Worm (Caenorhabditis elegans): ENCODE data around the gene idi-1.
A peak's percentile ranks its signal among the peaks of the same experiment; 100 is the strongest.

The idi-1 gene

DNA sequence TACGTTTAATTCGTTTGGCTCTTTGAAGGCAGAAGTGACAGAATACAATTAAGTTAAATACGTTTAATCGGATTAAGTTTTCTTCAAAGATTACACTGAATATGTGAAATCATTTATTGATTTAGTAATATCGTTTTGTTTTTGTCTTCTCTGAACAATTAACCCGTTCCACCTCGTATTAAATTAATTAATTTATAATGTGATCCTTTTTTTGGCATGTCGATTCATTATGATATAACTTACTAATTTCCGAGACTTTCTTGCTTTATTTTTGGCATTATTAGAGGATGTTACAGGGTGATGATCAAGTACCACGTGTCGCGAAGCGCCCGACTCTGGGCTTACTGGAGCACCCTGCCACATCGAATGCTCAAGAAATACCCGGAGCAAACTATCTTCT, 47.3 kb upstream of the idi-1 start, which contains the start of gene K12H4.5:
TSS of gene K12H4.5 (plus strand) at position 301 of the 400 bp plus-strand sequence.
- no peak for TF ChIP-seq nhr-28 (tag; optimal IDR thresholded peaks at IDR 0.05)
- TF ChIP-seq nhr-76 (tag; optimal IDR thresholded peaks at IDR 0.05), result no peak
- TF ChIP-seq unc-62 (GFP tag; optimal IDR thresholded peaks at IDR 0.05), result no peak
- no peak for TF ChIP-seq lin-35 (GFP tag; optimal IDR thresholded peaks at IDR 0.05)
- TF ChIP-seq dsc-1 (tag; optimal IDR thresholded peaks at IDR 0.05), result no peak
- no peak for TF ChIP-seq sptf-1 (tag; optimal IDR thresholded peaks at IDR 0.05)
- no peak for TF ChIP-seq nhr-77 (tag; optimal IDR thresholded peaks at IDR 0.05)
- TF ChIP-seq lin-13 (GFP tag; optimal IDR thresholded peaks at IDR 0.05), result no peak
- no peak for TF ChIP-seq lir-3 (tag; optimal IDR thresholded peaks at IDR 0.05; ENCODE audit: poor library complexity)
- TF ChIP-seq nhr-20 (tag; optimal IDR thresholded peaks at IDR 0.05), result no peak
- TF ChIP-seq C16A3.4 (tag; optimal IDR thresholded peaks at IDR 0.05), result no peak
- no peak for TF ChIP-seq pqm-1 (tag; optimal IDR thresholded peaks at IDR 0.05)
- no peak for TF ChIP-seq elt-2 (tag; optimal IDR thresholded peaks at IDR 0.05)
- no peak for TF ChIP-seq efl-1 (optimal IDR thresholded peaks at IDR 0.05)
- no peak for TF ChIP-seq efl-1 (GFP tag; optimal IDR thresholded peaks at IDR 0.05 in 1 of 2)

ce11 chrIII:8044717-8045116, 46.8 kb upstream of the idi-1 start, which contains the start of gene spcs-3:
TSS of gene spcs-3 (plus strand) at chrIII:8045017.
- no peak for TF ChIP-seq lin-15B (tag; optimal IDR thresholded peaks at IDR 0.05)
- no peak for TF ChIP-seq nhr-237 (tag; optimal IDR thresholded peaks at IDR 0.05)
- TF ChIP-seq tlp-1 (tag; optimal IDR thresholded peaks at IDR 0.05), result no peak
- no peak for TF ChIP-seq ces-1 (GFP tag; optimal IDR thresholded peaks at IDR 0.05)
- TF ChIP-seq ztf-11 (tag; optimal IDR thresholded peaks at IDR 0.05), result no peak
- TF ChIP-seq nhr-71 (tag; optimal IDR thresholded peaks at IDR 0.05), result no peak
- TF ChIP-seq nhr-76 (tag; optimal IDR thresholded peaks at IDR 0.05), result no peak
- no peak for TF ChIP-seq lin-35 (GFP tag; optimal IDR thresholded peaks at IDR 0.05)
- no peak for TF ChIP-seq unc-98 (GFP tag; IDR thresholded peaks at IDR 0.05)
- no peak for TF ChIP-seq nhr-11 (tag; optimal IDR thresholded peaks at IDR 0.05)
- no peak for TF ChIP-seq unc-86 (tag; optimal IDR thresholded peaks at IDR 0.05)
- TF ChIP-seq sup-37 (GFP tag; optimal IDR thresholded peaks at IDR 0.05), result no peak
- TF ChIP-seq C04F5.9 (tag; optimal IDR thresholded peaks at IDR 0.05), result no peak
- no peak for TF ChIP-seq sox-4 (tag; optimal IDR thresholded peaks at IDR 0.05)
- no peak for TF ChIP-seq ama-1 (optimal IDR thresholded peaks at IDR 0.05)
- TF ChIP-seq snpc-4 (tag; optimal IDR thresholded peaks at IDR 0.05), result no peak
- TF ChIP-seq lin-39 (tag; optimal IDR thresholded peaks at IDR 0.05), result no peak
- no peak for TF ChIP-seq dpl-1 (GFP tag; optimal IDR thresholded peaks at IDR 0.05)
- TF ChIP-seq snu-23 (GFP tag; optimal IDR thresholded peaks at IDR 0.05), result no peak
- no peak for TF ChIP-seq jun-1 (tag; optimal IDR thresholded peaks at IDR 0.05)

DNA sequence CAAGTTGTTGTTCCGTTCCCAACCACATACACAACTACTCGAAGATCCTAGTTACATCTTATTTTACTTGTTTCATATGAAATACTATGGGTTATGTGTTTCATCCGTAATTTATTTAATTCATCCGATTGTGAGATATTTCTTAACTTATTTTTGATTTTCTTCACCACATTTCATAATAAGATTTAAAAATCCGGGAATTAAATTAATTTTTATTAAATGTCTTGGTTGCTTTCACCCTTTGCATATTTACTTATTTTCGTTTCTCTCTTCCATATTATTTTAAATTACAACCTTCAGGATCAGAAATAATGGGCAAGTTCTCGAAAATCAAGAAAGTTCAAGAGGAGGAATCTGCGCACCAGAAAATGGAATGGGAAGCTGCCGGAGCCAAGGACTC, 45.8 kb upstream of the idi-1 start, which contains the start of gene K12H4.3:
TSS of gene K12H4.3 (plus strand) at position 301 of the 400 bp plus-strand sequence.
- TF ChIP-seq lin-35 (GFP tag; optimal IDR thresholded peaks at IDR 0.05), result no peak
- no peak for TF ChIP-seq C16A3.4 (tag; optimal IDR thresholded peaks at IDR 0.05)
- no peak for TF ChIP-seq dsc-1 (tag; optimal IDR thresholded peaks at IDR 0.05)
- TF ChIP-seq nhr-47 (tag; optimal IDR thresholded peaks at IDR 0.05), result no peak
- no peak for TF ChIP-seq C04F5.9 (tag; optimal IDR thresholded peaks at IDR 0.05)

- TF ChIP-seq efl-1 (optimal IDR thresholded peaks at IDR 0.05) (no peak), efl-1 (GFP tag; optimal IDR thresholded peaks at IDR 0.05 in 1 of 2) (peak in 1 of 2 experiments; percentile 12), sup-37 (GFP tag; optimal IDR thresholded peaks at IDR 0.05) (no peak), dpl-1 (GFP tag; optimal IDR thresholded peaks at IDR 0.05) (no peak)
Observed at ce11 chrIII:8047412-8047811, 44.1 kb upstream of the idi-1 start, which contains the start of gene K12H4.2. TSS of gene K12H4.2 (plus strand) at chrIII:8047712.

DNA sequence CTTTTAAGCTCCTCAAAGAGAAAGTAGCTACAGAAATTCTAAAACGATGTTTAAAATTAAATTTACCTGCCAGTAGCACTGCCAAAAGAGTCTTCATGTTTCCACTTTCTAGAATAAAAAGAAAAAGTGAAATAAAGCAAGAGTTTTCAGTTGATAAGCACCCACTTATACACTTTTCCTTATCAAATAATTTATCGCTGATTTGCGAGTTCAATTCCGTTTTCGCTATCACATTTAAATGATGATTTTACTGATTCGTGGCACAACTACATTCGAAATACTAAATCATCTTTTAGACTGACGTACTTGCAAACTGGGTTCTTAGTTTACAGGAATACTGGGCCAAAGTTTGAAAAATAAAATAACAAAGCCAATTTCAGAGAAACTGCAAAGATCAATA, 40.6 kb upstream of the idi-1 start, which contains the start of gene K12H4.7:
TSS of gene K12H4.7 (minus strand) at position 138 of the 400 bp plus-strand sequence.
- TF ChIP-seq elt-2 (tag; optimal IDR thresholded peaks at IDR 0.05), result peak; percentile 74
- TF ChIP-seq lsy-2 (tag; optimal IDR thresholded peaks at IDR 0.05), result no peak
- no peak for TF ChIP-seq unc-130 (tag; optimal IDR thresholded peaks at IDR 0.05)
- no peak for TF ChIP-seq aly-2 (tag; optimal IDR thresholded peaks at IDR 0.05)
- no peak for TF ChIP-seq lin-15B (tag; optimal IDR thresholded peaks at IDR 0.05)
- no peak for TF ChIP-seq ceh-82 (tag; optimal IDR thresholded peaks at IDR 0.05)
- no peak for TF ChIP-seq fos-1 (tag; optimal IDR thresholded peaks at IDR 0.05)
- TF ChIP-seq efl-1 (optimal IDR thresholded peaks at IDR 0.05), result no peak
- TF ChIP-seq efl-1 (GFP tag; optimal IDR thresholded peaks at IDR 0.05 in 1 of 2), result peak in 1 of 2 experiments; percentile 61
- peak; percentile 74 for TF ChIP-seq pqm-1 (tag; optimal IDR thresholded peaks at IDR 0.05)
- TF ChIP-seq zag-1 (tag; optimal IDR thresholded peaks at IDR 0.05), result no peak
- TF ChIP-seq dsc-1 (tag; optimal IDR thresholded peaks at IDR 0.05), result no peak
- TF ChIP-seq tlp-1 (tag; optimal IDR thresholded peaks at IDR 0.05), result peak; percentile 51
- no peak for TF ChIP-seq rnt-1 (tag; optimal IDR thresholded peaks at IDR 0.05)
- no peak for TF ChIP-seq nhr-237 (tag; optimal IDR thresholded peaks at IDR 0.05)
- TF ChIP-seq pag-3 (tag; optimal IDR thresholded peaks at IDR 0.05; ENCODE audit: borderline replicate concordance, insufficient read depth), result no peak
- no peak for TF ChIP-seq nhr-77 (tag; optimal IDR thresholded peaks at IDR 0.05)

Measured in whole organism, L1 larva.